Fruit fly (Drosophila melanogaster): ENCODE results near the gene CG4502.

CG4502 gene

dm6 chr2L:7148086-7148485, 56.0 kb downstream of the CG4502 start (continued):
- TF ChIP-seq Xbp1 (GFP tag; optimal IDR thresholded peaks at IDR 0.05) (peak; percentile 74), slbo (GFP tag; IDR thresholded peaks at IDR 0.05) (peak; percentile 37; the same call in 1 of the 2 replicates), CG6683 (GFP tag; optimal IDR thresholded peaks at IDR 0.05) (no peak), CG9727 (GFP tag; optimal IDR thresholded peaks at IDR 0.05) (peak; percentile 73), CG13775 (GFP tag; optimal IDR thresholded peaks at IDR 0.05) (peak; percentile 43), CG13424 (tag; optimal IDR thresholded peaks at IDR 0.05) (peak; percentile 79), twi (tag; optimal IDR thresholded peaks at IDR 0.05) (peak; percentile 49), CG17829 (tag; optimal IDR thresholded peaks at IDR 0.05) (peak; percentile 77), pan (optimal IDR thresholded peaks at IDR 0.05) (no peak), pan (GFP tag; optimal IDR thresholded peaks at IDR 0.05 in 1 of 2, IDR thresholded peaks at IDR 0.05 in 1 of 2) (peak in 1 of 2 experiments; percentile 51), CG2120 (GFP tag; optimal IDR thresholded peaks at IDR 0.05) (no peak), CG16815 (GFP tag; optimal IDR thresholded peaks at IDR 0.05) (peak; percentile 31), CG8359 (GFP tag; optimal IDR thresholded peaks at IDR 0.05; ENCODE audit: borderline replicate concordance) (peak; percentile 58), CG2116 (GFP tag; optimal IDR thresholded peaks at IDR 0.05) (peak; percentile 17), CG12155 (GFP tag; optimal IDR thresholded peaks at IDR 0.05) (peak; percentile 51), CG17361 (GFP tag; IDR thresholded peaks at IDR 0.05) (peak; percentile 85), CG7271 (tag; optimal IDR thresholded peaks at IDR 0.05) (peak; percentile 33), CG3847 (GFP tag; IDR thresholded peaks at IDR 0.05) (no peak), sd (tag; optimal IDR thresholded peaks at IDR 0.05) (no peak), CG31441 (GFP tag; IDR thresholded peaks at IDR 0.05) (peak; percentile 83), stwl (tag; optimal IDR thresholded peaks at IDR 0.05) (peak; percentile 20), CG1024 (GFP tag; IDR thresholded peaks at IDR 0.05) (peak; percentile 47; the same call in 1 of the 2 replicates), CG10147 (GFP tag; optimal IDR thresholded peaks at IDR 0.05) (peak; percentile 52), Stat92E (GFP tag; optimal IDR thresholded peaks at IDR 0.05) (no peak), ind (GFP tag; optimal IDR thresholded peaks at IDR 0.05) (peak; percentile 62), jigr1 (GFP tag; IDR thresholded peaks at IDR 0.05) (0 out of 3 replicates have a peak, but pooled peaks have one; percentile 56), CG31388 (GFP tag; optimal IDR thresholded peaks at IDR 0.05) (peak; percentile 58), CG32532 (GFP tag; IDR thresholded peaks at IDR 0.05) (no peak), CG16863 (GFP tag; optimal IDR thresholded peaks at IDR 0.05) (peak; percentile 75), nmo (GFP tag; optimal IDR thresholded peaks at IDR 0.05) (peak; percentile 90), az2 (GFP tag; optimal IDR thresholded peaks at IDR 0.05) (peak; percentile 66), CG1647 (GFP tag; optimal IDR thresholded peaks at IDR 0.05) (no peak), CG7987 (GFP tag; optimal IDR thresholded peaks at IDR 0.05) (no peak), lov (optimal IDR thresholded peaks at IDR 0.05) (no peak), lov (GFP tag; IDR thresholded peaks at IDR 0.05) (no peak), CG11247 (GFP tag; IDR thresholded peaks at IDR 0.05) (peak; percentile 29; the same call in 1 of the 2 replicates), dati (GFP tag; IDR thresholded peaks at IDR 0.05) (no peak), Hmr (GFP tag; optimal IDR thresholded peaks at IDR 0.05) (peak; percentile 44), chn (GFP tag; optimal IDR thresholded peaks at IDR 0.05) (peak; percentile 71), NfI (GFP tag; optimal IDR thresholded peaks at IDR 0.05) (peak; percentile 62), oc (tag; optimal IDR thresholded peaks at IDR 0.05) (peak; percentile 67), CG11456 (GFP tag; IDR thresholded peaks at IDR 0.05) (no peak), tup (GFP tag; optimal IDR thresholded peaks at IDR 0.05) (peak; percentile 27), CG17568 (GFP tag; optimal IDR thresholded peaks at IDR 0.05) (peak; percentile 25), row (GFP tag; IDR thresholded peaks at IDR 0.05) (peak; percentile 70), maf-S (GFP tag; optimal IDR thresholded peaks at IDR 0.05) (peak; percentile 45), croc (GFP tag; conservative IDR thresholded peaks at IDR 0.05) (peak; percentile 37; the same call in 1 of the 3 replicates), CG15479 (GFP tag; optimal IDR thresholded peaks at IDR 0.05) (no peak), ttk (GFP tag; IDR thresholded peaks at IDR 0.05) (peak; percentile 78), CG10654 (GFP tag; optimal IDR thresholded peaks at IDR 0.05) (peak; percentile 68), Rfx (GFP tag; IDR thresholded peaks at IDR 0.05) (peak; percentile 41; the same call in 1 of the 2 replicates)
